Fruit fly (Drosophila melanogaster) whole organism, prepupa: ENCODE data around the gene eIF4E6.

Experiments used
- CG10631 ChIP-seq: fragments of 200-800 bp; sonication (Bioruptor generic); optimal IDR thresholded peaks from 2 replicates; lab custom pipeline; 2016; ENCODE audit warnings: missing biosample characterization, missing genetic modification characterization
- CG10669 ChIP-seq: fragments of 200-800 bp; sonication (Bioruptor generic); optimal IDR thresholded peaks from 3 replicates; lab custom pipeline; 2018; ENCODE audit warnings: missing biosample characterization, mild to moderate bottlenecking, missing genetic modification characterization, moderate library complexity
- CG16779 ChIP-seq: fragments of 200-800 bp; sonication (Bioruptor generic); optimal IDR thresholded peaks from 3 replicates; lab custom pipeline; 2017; ENCODE audit warnings: missing biosample characterization, mild to moderate bottlenecking, missing genetic modification characterization
- Eip78C ChIP-seq: fragments of 200-800 bp; sonication (Bioruptor generic); peaks from one replicate; lab custom pipeline; 2016; ENCODE audit warnings: missing biosample characterization, missing genetic modification characterization

dm6 chr3R:28989388-28989787 is 37.6 kb downstream of the eIF4E6 start:
- TF ChIP-seq CG16779 (tag; lab: Kevin White, UChicago) (no peak), CG10669 (GFP tag; lab: Kevin White, UChicago) (no peak), Eip78C (no peak), CG10631 (no peak)
